Fruit fly (Drosophila melanogaster): ENCODE measurements around the gene CG34382.

The CG34382 gene

DNA sequence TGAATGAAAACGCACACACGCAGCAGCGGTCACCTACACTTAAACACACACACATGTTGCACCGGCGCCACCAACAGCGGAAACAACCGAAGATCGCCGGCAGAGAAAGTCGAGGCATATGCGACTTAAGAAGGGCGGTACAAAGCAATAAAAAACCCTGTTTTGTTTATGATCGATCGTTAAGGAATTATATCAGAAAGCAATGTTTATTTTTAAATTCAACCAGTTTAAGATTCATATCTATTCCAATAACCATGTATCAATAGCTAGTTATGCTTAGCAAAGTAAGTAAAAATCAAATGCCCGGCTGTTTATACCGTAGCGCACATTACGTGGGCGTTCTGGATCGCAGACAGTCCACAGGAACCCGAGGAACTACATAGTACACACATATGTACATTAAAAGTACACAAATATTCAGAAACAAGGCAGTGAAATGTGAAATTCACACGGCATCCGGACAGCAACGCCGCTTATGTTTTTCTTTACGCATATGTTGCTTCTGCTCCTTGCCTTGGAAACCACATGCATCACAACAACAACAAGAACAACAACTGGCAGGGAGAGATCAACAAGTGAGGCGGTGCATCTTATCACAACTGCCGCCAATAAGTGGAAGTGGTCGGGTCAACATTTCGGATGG, 22.9 kb upstream of the CG34382 start (continued):
- TF ChIP-seq vvl (GFP tag; IDR thresholded peaks at IDR 0.05) (peak; percentile 99), Dll (GFP tag; IDR thresholded peaks at IDR 0.05; ENCODE audit: partially characterized antibody) (no peak), zen2 (GFP tag; IDR thresholded peaks at IDR 0.05; ENCODE audit: partially characterized antibody) (no peak), PHDP (tag; optimal IDR thresholded peaks at IDR 0.05) (peak; percentile 93), CG14667 (GFP tag; IDR thresholded peaks at IDR 0.05) (peak; percentile 96), disco-r (GFP tag; optimal IDR thresholded peaks at IDR 0.05) (peak; percentile 94), Hr3 (GFP tag; optimal IDR thresholded peaks at IDR 0.05) (peak; percentile 96), cad (GFP tag; optimal IDR thresholded peaks at IDR 0.05) (no peak), CG15696 (tag; optimal IDR thresholded peaks at IDR 0.05) (peak; percentile 99), CG14441 (GFP tag; IDR thresholded peaks at IDR 0.05) (peak; percentile 95), CrebB (tag; optimal IDR thresholded peaks at IDR 0.05) (peak; percentile 91), GATAe (GFP tag; conservative IDR thresholded peaks at IDR 0.05) (peak; percentile 78), usp (GFP tag; optimal IDR thresholded peaks at IDR 0.05) (no peak), CG13424 (tag; optimal IDR thresholded peaks at IDR 0.05) (peak; percentile 95), CoRest (tag; optimal IDR thresholded peaks at IDR 0.05) (peak; percentile 97), CG17829 (tag; optimal IDR thresholded peaks at IDR 0.05) (peak; percentile 99), rib (GFP tag; IDR thresholded peaks at IDR 0.05) (peak; percentile 44)

DNA sequence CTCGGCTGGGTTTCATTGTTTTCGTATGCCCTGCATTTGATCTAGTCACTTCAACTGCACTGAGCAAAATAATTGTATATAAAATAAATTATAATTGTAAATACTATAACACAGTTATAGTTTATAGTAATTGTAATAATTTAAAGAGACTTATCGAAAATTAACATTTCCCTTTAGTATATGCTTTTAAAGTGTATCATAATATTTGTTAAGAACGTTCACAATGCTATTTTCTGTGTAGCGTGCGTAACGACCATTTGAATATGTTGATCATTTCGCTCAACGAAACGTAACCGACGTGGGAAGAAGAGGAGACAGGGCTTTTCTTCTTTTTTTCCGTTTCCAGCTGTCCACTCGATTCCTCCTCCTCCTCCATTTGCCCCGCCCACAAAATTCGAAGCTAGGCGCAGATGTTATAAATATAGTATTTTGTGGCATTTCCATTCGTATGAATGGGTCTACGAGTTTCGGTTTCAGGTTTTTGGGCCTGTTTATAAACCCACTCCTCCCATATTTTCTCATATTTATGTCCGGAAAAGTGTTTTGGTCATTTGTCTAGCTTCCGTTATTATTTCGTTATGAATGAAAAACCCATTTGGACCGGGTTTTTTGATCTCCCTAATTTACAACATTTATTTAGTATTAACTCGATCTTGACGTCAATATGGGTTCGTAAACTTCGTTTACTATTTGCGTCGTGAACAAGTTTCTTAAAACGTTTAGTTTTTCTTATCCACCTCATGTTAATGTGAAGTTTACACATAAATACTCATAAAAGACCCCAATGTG, 22.2 kb upstream of the CG34382 start:
- TF ChIP-seq CG11247 (GFP tag; IDR thresholded peaks at IDR 0.05) (peak; percentile 68; the same call in 1 of the 2 replicates), slou (GFP tag; optimal IDR thresholded peaks at IDR 0.05) (peak; percentile 24), usp (GFP tag; optimal IDR thresholded peaks at IDR 0.05) (no peak), CG3281 (GFP tag; optimal IDR thresholded peaks at IDR 0.05) (no peak), amos (GFP tag; IDR thresholded peaks at IDR 0.05; ENCODE audit: partially characterized antibody) (no peak), CG13287 (GFP tag; IDR thresholded peaks at IDR 0.05; ENCODE audit: partially characterized antibody) (no peak), Drgx (GFP tag; IDR thresholded peaks at IDR 0.05) (peak; percentile 39; the same call in 1 of the 2 replicates), Opbp (GFP tag; IDR thresholded peaks at IDR 0.05; ENCODE audit: partially characterized antibody) (no peak), br (optimal IDR thresholded peaks at IDR 0.05) (no peak), D (optimal IDR thresholded peaks at IDR 0.05) (no peak), D (GFP tag; optimal IDR thresholded peaks at IDR 0.05) (peak; percentile 80), CG2889 (GFP tag; IDR thresholded peaks at IDR 0.05) (0 out of 3 replicates have a peak, but pooled peaks have one; percentile 40), H15 (GFP tag; IDR thresholded peaks at IDR 0.05) (peak; percentile 81), CG13624 (GFP tag; optimal IDR thresholded peaks at IDR 0.05) (no peak), cato (GFP tag; optimal IDR thresholded peaks at IDR 0.05; ENCODE audit: borderline replicate concordance) (peak; percentile 65), Lhr (GFP tag; optimal IDR thresholded peaks at IDR 0.05) (peak; percentile 48), unpg (GFP tag; optimal IDR thresholded peaks at IDR 0.05) (peak; percentile 92), sens (GFP tag) (peak; percentile 84), gcm2 (GFP tag; optimal IDR thresholded peaks at IDR 0.05) (no peak), Hsf (GFP tag; optimal IDR thresholded peaks at IDR 0.05) (no peak), CG7372 (GFP tag; IDR thresholded peaks at IDR 0.05) (peak; percentile 62), CG10654 (GFP tag; optimal IDR thresholded peaks at IDR 0.05) (peak; percentile 67), rib (GFP tag; IDR thresholded peaks at IDR 0.05) (peak; percentile 43; the same call in 1 of the 2 replicates), CG17802 (tag; optimal IDR thresholded peaks at IDR 0.05) (no peak), zfh1 (GFP tag; IDR thresholded peaks at IDR 0.05) (peak; percentile 88), tin (GFP tag; optimal IDR thresholded peaks at IDR 0.05) (peak; percentile 72), ERR (GFP tag; optimal IDR thresholded peaks at IDR 0.05) (no peak), Usf (GFP tag; optimal IDR thresholded peaks at IDR 0.05) (peak; percentile 57), CG4282 (GFP tag; optimal IDR thresholded peaks at IDR 0.05) (no peak), esg (GFP tag; conservative IDR thresholded peaks at IDR 0.05) (peak; percentile 67; the same call in 1 of the 2 replicates), ab (GFP tag; optimal IDR thresholded peaks at IDR 0.05) (no peak), HmgZ (tag; optimal IDR thresholded peaks at IDR 0.05) (no peak), CG14965 (GFP tag; optimal IDR thresholded peaks at IDR 0.05; ENCODE audit: borderline replicate concordance) (no peak)
